Worm (Caenorhabditis elegans) whole organism, mixed stage, embryonic: ENCODE measurements around the gene F32D8.13.

Experiments
- elt-3 ChIP-seq: fragments of 150-350 bp; optimal IDR thresholded peaks from 2 replicates; lab custom pipeline; 2014; ENCODE audit warnings: missing biosample characterization, missing genetic modification characterization
- ham-2 ChIP-seq: fragments of 200-800 bp; sonication (Bioruptor generic); optimal IDR thresholded peaks from 2 replicates; lab custom pipeline; 2018; ENCODE audit warnings: mild to moderate bottlenecking, missing genetic modification characterization, missing compliant biosample characterization
- hlh-1 ChIP-seq: fragments of 150-350 bp; optimal IDR thresholded peaks from 2 replicates; lab custom pipeline; 2014; ENCODE audit warnings: missing biosample characterization, missing genetic modification reagents, missing genetic modification characterization
- lin-13 ChIP-seq: fragments of 150-350 bp; optimal IDR thresholded peaks from 2 replicates; lab custom pipeline; 2014; ENCODE audit warnings: missing biosample characterization, missing genetic modification characterization
- lsy-2 ChIP-seq: fragments of 150-350 bp; optimal IDR thresholded peaks from 2 replicates; lab custom pipeline; 2014; ENCODE audit warnings: missing biosample characterization, missing genetic modification characterization
- nhr-12 ChIP-seq: fragments of 150-350 bp; optimal IDR thresholded peaks from 2 replicates; lab custom pipeline; 2014; ENCODE audit warnings: missing biosample characterization, missing genetic modification characterization
- nhr-237 ChIP-seq: fragments of 150-350 bp; optimal IDR thresholded peaks from 2 replicates; lab custom pipeline; 2014; ENCODE audit warnings: missing biosample characterization, missing genetic modification characterization
- nhr-28 ChIP-seq: fragments of 150-350 bp; optimal IDR thresholded peaks from 2 replicates; lab custom pipeline; 2014; ENCODE audit warnings: missing biosample characterization, missing genetic modification characterization
- nhr-76 ChIP-seq: sonication (generic microtip); optimal IDR thresholded peaks from 2 replicates; lab custom pipeline; 2017; ENCODE audit warnings: missing biosample characterization, missing genetic modification characterization
- snpc-4 ChIP-seq: fragments of 150-350 bp; optimal IDR thresholded peaks from 2 replicates; lab custom pipeline; 2014; ENCODE audit warnings: missing biosample characterization, missing genetic modification characterization
- sptf-1 ChIP-seq: sonication (generic microtip); optimal IDR thresholded peaks from 2 replicates; lab custom pipeline; 2017; ENCODE audit warnings: mild to moderate bottlenecking, missing genetic modification characterization, moderate library complexity, missing compliant biosample characterization
- unc-39 ChIP-seq: fragments of 150-350 bp; optimal IDR thresholded peaks from 2 replicates; lab custom pipeline; 2014; ENCODE audit warnings: missing biosample characterization, missing genetic modification characterization
- unc-62 ChIP-seq: fragments of 150-350 bp; optimal IDR thresholded peaks from 2 replicates; lab custom pipeline; 2014; ENCODE audit warnings: missing biosample characterization, missing genetic modification reagents, missing genetic modification characterization
- ztf-11 ChIP-seq: fragments of 150-350 bp; optimal IDR thresholded peaks from 2 replicates; lab custom pipeline; 2014; ENCODE audit warnings: missing biosample characterization, missing genetic modification characterization

ce11 chrV:10876512-10876911, 19.8 kb downstream of the F32D8.13 start:
- no peak for TF ChIP-seq nhr-237 (tag; lab: Kevin White, UChicago)
- no peak for TF ChIP-seq unc-39
- TF ChIP-seq elt-3, result no peak
- TF ChIP-seq nhr-28, result no peak
- TF ChIP-seq ztf-11, result no peak
- TF ChIP-seq lin-13, result no peak
- no peak for TF ChIP-seq hlh-1 (tag; lab: Kevin White, UChicago)
- no peak for TF ChIP-seq lsy-2 (tag; lab: Kevin White, UChicago)
- no peak for TF ChIP-seq nhr-12 (tag; lab: Kevin White, UChicago)
- TF ChIP-seq nhr-76, result no peak
- TF ChIP-seq snpc-4, result no peak
- TF ChIP-seq sptf-1 (tag; lab: Kevin White, UChicago), result no peak
- no peak for TF ChIP-seq unc-62 (GFP tag; lab: Kevin White, UChicago)
- no peak for TF ChIP-seq ham-2 (GFP tag; lab: Kevin White, UChicago)
